Worm (Caenorhabditis elegans) whole organism, late embryonic: Measurements from ENCODE around the gene nhr-202.
A peak's percentile ranks its signal among the peaks of the same experiment; 100 is the strongest.

Experiments used
- C08G9.2 ChIP-seq: sonication (generic microtip); optimal IDR thresholded peaks from 2 replicates; lab custom pipeline; 2016; ENCODE audit warnings: mild to moderate bottlenecking, missing genetic modification characterization, moderate library complexity, missing compliant biosample characterization
- F13H6.1 ChIP-seq: sonication (generic microtip); optimal IDR thresholded peaks from 2 replicates; lab custom pipeline; 2016; ENCODE audit warnings: missing genetic modification characterization, missing compliant biosample characterization
- ama-1 ChIP-seq: fragments of 150-350 bp; optimal IDR thresholded peaks from 2 replicates; lab custom pipeline; 2014
- ceh-14 ChIP-seq: sonication (generic microtip); optimal IDR thresholded peaks from 2 replicates; lab custom pipeline; 2016; ENCODE audit warnings: missing genotype, missing genetic modification characterization, missing compliant biosample characterization
- ceh-30 ChIP-seq: fragments of 150-350 bp; optimal IDR thresholded peaks from 2 replicates; lab custom pipeline; 2014; ENCODE audit warnings: missing biosample characterization, missing genetic modification characterization
- ceh-6 ChIP-seq: fragments of 200-800 bp; sonication (Bioruptor generic); optimal IDR thresholded peaks from 2 replicates; lab custom pipeline; 2018; ENCODE audit warnings: mild to moderate bottlenecking, missing genetic modification characterization, missing compliant biosample characterization
- dmd-4 ChIP-seq: sonication (generic microtip); optimal IDR thresholded peaks from 2 replicates; lab custom pipeline; 2016; ENCODE audit warnings: borderline replicate concordance, missing genetic modification characterization, missing compliant biosample characterization
- elt-2 ChIP-seq: sonication (generic microtip); optimal IDR thresholded peaks from 2 replicates; lab custom pipeline; 2016; ENCODE audit warnings: missing genetic modification reagents, missing genetic modification characterization, missing compliant biosample characterization
- pag-3 ChIP-seq: sonication (generic microtip); optimal IDR thresholded peaks from 2 replicates; lab custom pipeline; 2016; ENCODE audit warnings: missing compliant biosample characterization, missing genetic modification characterization, borderline replicate concordance
- pha-4 ChIP-seq: fragments of 150-350 bp; optimal IDR thresholded peaks from 2 replicates; lab custom pipeline; 2018; ENCODE audit warnings: missing biosample characterization, missing genetic modification reagents, missing genetic modification characterization
- sox-4 ChIP-seq: sonication (generic microtip); optimal IDR thresholded peaks from 2 replicates; lab custom pipeline; 2017; ENCODE audit warnings: mild to moderate bottlenecking, missing genetic modification characterization, inconsistent platforms, missing compliant biosample characterization
- syd-9 ChIP-seq: sonication (generic microtip); optimal IDR thresholded peaks from 2 replicates; lab custom pipeline; 2016; ENCODE audit warnings: mild to moderate bottlenecking, missing genetic modification characterization, moderate library complexity, missing compliant biosample characterization
- tbx-2 ChIP-seq: sonication (generic microtip); optimal IDR thresholded peaks from 2 replicates; lab custom pipeline; 2016; ENCODE audit warnings: missing genetic modification characterization, missing compliant biosample characterization

DNA sequence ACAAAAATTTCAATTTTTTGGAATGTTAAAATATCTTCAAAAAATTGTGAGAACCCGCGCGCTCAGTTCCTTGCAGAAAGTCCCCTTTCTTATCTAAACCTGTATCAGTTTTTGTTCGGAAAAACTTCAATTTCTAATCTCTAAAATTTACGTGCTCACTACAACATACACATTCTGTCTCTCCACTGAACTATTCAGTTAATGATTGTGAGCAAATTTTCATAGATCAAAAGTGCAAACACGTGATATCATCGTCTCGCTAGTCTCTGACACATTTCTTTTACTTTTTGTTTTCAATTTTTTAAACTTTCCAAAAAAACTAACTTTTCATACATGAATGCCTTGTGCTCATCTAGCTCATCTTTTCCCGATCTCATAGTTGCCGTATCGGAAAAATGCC is 2.9 kb upstream of the nhr-202 start, which contains the start of gene nhr-203:
- TF ChIP-seq dmd-4 (no peak), ama-1 (lab: Kevin White, UChicago) (no peak), ceh-30 (no peak), pha-4 (tag; lab: Kevin White, UChicago) (no peak), sox-4 (no peak), elt-2 (peak; percentile 26), C08G9.2 (tag; lab: Kevin White, UChicago) (no peak), F13H6.1 (tag; lab: Kevin White, UChicago) (no peak), ceh-6 (GFP tag; lab: Kevin White, UChicago) (no peak), pag-3 (no peak), tbx-2 (tag; lab: Kevin White, UChicago) (no peak), syd-9 (no peak), ceh-14 (tag; lab: Kevin White, UChicago) (no peak)
